Fruit fly (Drosophila melanogaster) whole organism, wandering third instar larva: ENCODE results near the gene Arpc1.

Experiments
- CG9705 ChIP-seq: fragments of 200-800 bp; sonication (Bioruptor generic); optimal IDR thresholded peaks from 2 replicates; lab custom pipeline; 2018; ENCODE audit warnings: missing biosample characterization, mild to moderate bottlenecking, missing genetic modification characterization
- Dfd ChIP-seq: fragments of >200 bp; optimal IDR thresholded peaks from 2 replicates; lab custom pipeline; 2017; ENCODE audit warnings: missing biosample characterization, missing genetic modification characterization
- Jra ChIP-seq: sonication (Bioruptor generic); optimal IDR thresholded peaks from 2 replicates; lab custom pipeline; 2016; ENCODE audit warnings: missing biosample characterization, missing genetic modification characterization
- Myc ChIP-seq: fragments of >200 bp; optimal IDR thresholded peaks from 2 replicates; lab custom pipeline; 2017
- Vsx2 ChIP-seq: fragments of 200-300, 225-300 bp; sonication (Bioruptor generic); optimal IDR thresholded peaks from 2 replicates; lab custom pipeline; 2018; ENCODE audit warnings: missing biosample characterization, missing genetic modification characterization; ENCODE audit not compliant: partially characterized antibody
- br ChIP-seq: fragments of 200-800 bp; sonication (Bioruptor generic); optimal IDR thresholded peaks from 2 replicates; lab custom pipeline; 2016; ENCODE audit warnings: missing biosample characterization, missing genetic modification characterization
- dsf ChIP-seq: sonication (Bioruptor generic); optimal IDR thresholded peaks from 2 replicates; lab custom pipeline; 2016; ENCODE audit warnings: missing biosample characterization, missing genetic modification characterization, borderline replicate concordance
- h ChIP-seq: fragments of 200-800 bp; sonication (Bioruptor generic); optimal IDR thresholded peaks from 3 replicates; lab custom pipeline; 2016; ENCODE audit warnings: missing biosample characterization, mild to moderate bottlenecking, missing genetic modification characterization
- jim ChIP-seq: fragments of 175-275, 200-325 bp; sonication (Bioruptor generic); optimal IDR thresholded peaks from 2 replicates; lab custom pipeline; 2016; ENCODE audit warnings: missing biosample characterization, mild to moderate bottlenecking, missing genetic modification characterization
- pan ChIP-seq: fragments of >200 bp; optimal IDR thresholded peaks from 2 replicates; lab custom pipeline; 2017
- tai ChIP-seq: sonication (Bioruptor generic); optimal IDR thresholded peaks from 2 replicates; lab custom pipeline; 2016; ENCODE audit warnings: missing biosample characterization, missing genetic modification characterization
- usp ChIP-seq: fragments of >200 bp; optimal IDR thresholded peaks from 2 replicates; lab custom pipeline; 2017; ENCODE audit warnings: missing biosample characterization, missing genetic modification characterization

dm6 chr2L:13849125-13849524 is 19.6 kb upstream of the Arpc1 start, which contains the start of gene CG7968:
- no peak for TF ChIP-seq Myc (lab: Kevin White, UChicago)
- TF ChIP-seq dsf (GFP tag; lab: Kevin White, UChicago), result no peak
- TF ChIP-seq Vsx2 (GFP tag; lab: Kevin White, UChicago), result no peak
- TF ChIP-seq h (GFP tag; lab: Kevin White, UChicago), result no peak
- TF ChIP-seq usp (GFP tag; lab: Kevin White, UChicago), result no peak
- TF ChIP-seq Jra, result no peak
- no peak for TF ChIP-seq br (GFP tag; lab: Kevin White, UChicago)
- TF ChIP-seq jim (GFP tag; lab: Kevin White, UChicago), result no peak
- TF ChIP-seq tai (GFP tag; lab: Kevin White, UChicago), result no peak
- TF ChIP-seq pan (lab: Kevin White, UChicago), result no peak
- no peak for TF ChIP-seq CG9705 (GFP tag; lab: Kevin White, UChicago)
- no peak for TF ChIP-seq Dfd (GFP tag; lab: Kevin White, UChicago)
